Fruit fly (Drosophila melanogaster) whole organism, pupa: ENCODE results near the gene CG11658.
A peak's percentile ranks its signal among the peaks of the same experiment; 100 is the strongest.

Source experiments
- CG10348 ChIP-seq: fragments of 200-800 bp; sonication (Bioruptor generic); IDR thresholded peaks from 2 replicates; pipeline ENCODE4 v1.3.6; 2022; ENCODE audit warnings: missing biosample characterization, missing genetic modification characterization
- CG13204 ChIP-seq: fragments of 200-800 bp; sonication (Bioruptor generic); optimal IDR thresholded peaks from 2 replicates; lab custom pipeline; 2018; ENCODE audit warnings: missing biosample characterization, mild to moderate bottlenecking, missing genetic modification characterization, moderate library complexity
- CG17806 ChIP-seq: fragments of 200-800 bp; sonication (Bioruptor generic); optimal IDR thresholded peaks from 2 replicates; lab custom pipeline; 2018; ENCODE audit warnings: missing biosample characterization, mild to moderate bottlenecking, missing genetic modification characterization, moderate library complexity
- CG32121 ChIP-seq: fragments of 200-800 bp; sonication (Bioruptor generic); IDR thresholded peaks from 2 replicates; pipeline ENCODE4 v1.3.6; 2022; ENCODE audit warnings: missing biosample characterization, missing genetic modification characterization
- CG34367 ChIP-seq: fragments of 200-800 bp; sonication (Bioruptor generic); optimal IDR thresholded peaks from 2 replicates; lab custom pipeline; 2018; ENCODE audit warnings: missing biosample characterization, mild to moderate bottlenecking, missing genetic modification characterization
- CG4496 ChIP-seq: fragments of 200-800 bp; sonication (Bioruptor generic); IDR thresholded peaks from 3 replicates; pipeline ENCODE4 v1.3.6; 2022; ENCODE audit warnings: missing biosample characterization, missing genetic modification characterization
- EcR ChIP-seq: fragments of 200-800 bp; sonication (Bioruptor generic); optimal IDR thresholded peaks from 3 replicates; lab custom pipeline; 2019; ENCODE audit warnings: missing biosample characterization, missing genetic modification characterization, mild to moderate bottlenecking, moderate library complexity, missing genetic modification reagents
- Ets98B ChIP-seq: fragments of 200-800 bp; sonication (Bioruptor generic); IDR thresholded peaks from 2 replicates; pipeline ENCODE4 v1.3.6; 2022; ENCODE audit warnings: missing biosample characterization, missing genetic modification characterization
- Pif1A ChIP-seq: fragments of 200-800 bp; sonication (Bioruptor generic); optimal IDR thresholded peaks from 3 replicates; lab custom pipeline; 2016; ENCODE audit warnings: missing biosample characterization, missing genetic modification characterization
- Pif1B ChIP-seq: fragments of 200-800 bp; sonication (Bioruptor generic); optimal IDR thresholded peaks from 3 replicates; lab custom pipeline; 2016; ENCODE audit warnings: missing biosample characterization, missing genetic modification characterization
- Snoo ChIP-seq: fragments of 200-800 bp; sonication (Bioruptor generic); optimal IDR thresholded peaks from 3 replicates; lab custom pipeline; 2017; ENCODE audit warnings: missing biosample characterization, mild to moderate bottlenecking, missing genetic modification characterization, inconsistent platforms
- fd96Ca ChIP-seq: fragments of 200-800 bp; sonication (Bioruptor generic); IDR thresholded peaks from 3 replicates; pipeline ENCODE4 v1.3.6; 2022; ENCODE audit warnings: missing biosample characterization, missing genetic modification characterization
- gl ChIP-seq: fragments of 200-800 bp; sonication (Bioruptor generic); optimal IDR thresholded peaks from 2 replicates; lab custom pipeline; 2018; ENCODE audit warnings: missing biosample characterization, mild to moderate bottlenecking, missing genetic modification characterization
- rn ChIP-seq: fragments of 200-800 bp; sonication (Bioruptor generic); IDR thresholded peaks from 2 replicates; pipeline ENCODE4 v1.3.6; 2022; ENCODE audit warnings: missing biosample characterization, missing genetic modification characterization

dm6 chr3L:11716347-11716746 is 8.0 kb upstream of the CG11658 start:
- no peak for TF ChIP-seq Pif1B (GFP tag; lab: Kevin White, UChicago)
- TF ChIP-seq CG34367: no peak
- TF ChIP-seq EcR (GFP tag; lab: Kevin White, UChicago): no peak
- no peak for TF ChIP-seq CG17806
- no peak for TF ChIP-seq Pif1A (GFP tag; lab: Kevin White, UChicago)
- TF ChIP-seq CG10348: no peak
- no peak for TF ChIP-seq Ets98B (GFP tag; lab: Robert Waterston, UW)
- no peak for TF ChIP-seq fd96Ca (GFP tag; lab: Robert Waterston, UW)
- TF ChIP-seq gl: no peak
- no peak for TF ChIP-seq CG32121 (GFP tag; lab: Robert Waterston, UW)
- 0 out of 3 replicates have a peak, but pooled peaks have one; percentile 6 for TF ChIP-seq CG4496 (GFP tag; lab: Robert Waterston, UW)
- TF ChIP-seq rn (GFP tag; lab: Robert Waterston, UW): no peak
- TF ChIP-seq Snoo (tag; lab: Kevin White, UChicago): no peak
- peak; percentile 8 for TF ChIP-seq CG13204 (GFP tag; lab: Kevin White, UChicago)
